Fruit fly (Drosophila melanogaster) whole organism, prepupa: ENCODE measurements around the gene RhoGAP18B.
A peak's percentile ranks its signal among the peaks of the same experiment; 100 is the strongest.

Experiments
- CG10631 ChIP-seq: fragments of 200-800 bp; sonication (Bioruptor generic); optimal IDR thresholded peaks from 2 replicates; lab custom pipeline; 2016; ENCODE audit warnings: missing biosample characterization, missing genetic modification characterization
- CG10669 ChIP-seq: fragments of 200-800 bp; sonication (Bioruptor generic); optimal IDR thresholded peaks from 3 replicates; lab custom pipeline; 2018; ENCODE audit warnings: missing biosample characterization, mild to moderate bottlenecking, missing genetic modification characterization, moderate library complexity
- CG11294 ChIP-seq: fragments of 200-800 bp; sonication (Bioruptor generic); IDR thresholded peaks from 2 replicates; pipeline ENCODE4 v1.3.6; 2022; ENCODE audit warnings: missing biosample characterization, missing genetic modification characterization
- CG11762 ChIP-seq: fragments of 200-800 bp; sonication (Bioruptor generic); optimal IDR thresholded peaks from 3 replicates; lab custom pipeline; 2016; ENCODE audit warnings: missing biosample characterization, missing genetic modification characterization; ENCODE audit not compliant: insufficient read depth
- CG11902 ChIP-seq: fragments of 200-800 bp; sonication (Bioruptor generic); optimal IDR thresholded peaks from 3 replicates; lab custom pipeline; 2016; ENCODE audit warnings: missing biosample characterization, missing genetic modification characterization
- CG15336 ChIP-seq: fragments of 200-800 bp; sonication (Bioruptor generic); IDR thresholded peaks from 2 replicates; pipeline ENCODE4 v1.3.6; 2022; ENCODE audit warnings: missing biosample characterization, missing genetic modification characterization
- CG16779 ChIP-seq: fragments of 200-800 bp; sonication (Bioruptor generic); optimal IDR thresholded peaks from 3 replicates; lab custom pipeline; 2017; ENCODE audit warnings: missing biosample characterization, mild to moderate bottlenecking, missing genetic modification characterization
- CG31627 ChIP-seq: fragments of 200-800 bp; sonication (Bioruptor generic); optimal IDR thresholded peaks from 3 replicates; lab custom pipeline; 2016; ENCODE audit warnings: missing biosample characterization, missing genetic modification characterization
- CG32006 ChIP-seq: fragments of 200-800 bp; sonication (Bioruptor generic); optimal IDR thresholded peaks from 3 replicates; lab custom pipeline; 2017; ENCODE audit warnings: missing biosample characterization, mild to moderate bottlenecking, missing genetic modification characterization
- CG34406 ChIP-seq: fragments of 200-800 bp; sonication (Bioruptor generic); optimal IDR thresholded peaks from 3 replicates; lab custom pipeline; 2016; ENCODE audit warnings: missing biosample characterization, missing genetic modification characterization
- CG4318 ChIP-seq: fragments of 200-800 bp; sonication (Bioruptor generic); optimal IDR thresholded peaks from 3 replicates; lab custom pipeline; 2017; ENCODE audit warnings: missing biosample characterization, mild to moderate bottlenecking, missing genetic modification characterization
- CG6276 ChIP-seq: fragments of 200-800 bp; sonication (Bioruptor generic); optimal IDR thresholded peaks from 2 replicates; lab custom pipeline; 2017; ENCODE audit warnings: missing biosample characterization, mild to moderate bottlenecking, missing genetic modification characterization
- CG6808 ChIP-seq: fragments of 200-800 bp; sonication (Bioruptor generic); optimal IDR thresholded peaks from 3 replicates; lab custom pipeline; 2017; ENCODE audit warnings: missing biosample characterization, missing genetic modification characterization, mild to moderate bottlenecking, moderate library complexity, missing genetic modification reagents
- CG6854 ChIP-seq: fragments of 200-800 bp; sonication (Bioruptor generic); optimal IDR thresholded peaks from 2 replicates; lab custom pipeline; 2017; ENCODE audit warnings: missing biosample characterization, mild to moderate bottlenecking, missing genetic modification characterization
- CG7368 ChIP-seq: fragments of 200-800 bp; sonication (Bioruptor generic); optimal IDR thresholded peaks from 3 replicates; lab custom pipeline; 2016; ENCODE audit warnings: missing biosample characterization, missing genetic modification characterization
- CG8319 ChIP-seq: fragments of 200-800 bp; sonication (Bioruptor generic); optimal IDR thresholded peaks from 3 replicates; lab custom pipeline; 2016; ENCODE audit warnings: missing biosample characterization, missing genetic modification characterization
- CG8632 ChIP-seq: fragments of 200-800 bp; sonication (Bioruptor generic); optimal IDR thresholded peaks from 3 replicates; lab custom pipeline; 2016; ENCODE audit warnings: missing biosample characterization, missing genetic modification characterization
- CG9139 ChIP-seq: fragments of 200-800 bp; sonication (Bioruptor generic); optimal IDR thresholded peaks from 3 replicates; lab custom pipeline; 2017; ENCODE audit warnings: missing biosample characterization, mild to moderate bottlenecking, missing genetic modification characterization
- Eip78C ChIP-seq: fragments of 200-800 bp; sonication (Bioruptor generic); peaks from one replicate; lab custom pipeline; 2016; ENCODE audit warnings: missing biosample characterization, missing genetic modification characterization
- Eip93F ChIP-seq: fragments of 200-800 bp; sonication (Bioruptor generic); optimal IDR thresholded peaks from 2 replicates; lab custom pipeline; 2016; ENCODE audit warnings: missing biosample characterization, mild to moderate bottlenecking, missing genetic modification characterization
- Ets96B ChIP-seq: fragments of 200-800 bp; optimal IDR thresholded peaks from 2 replicates; lab custom pipeline; 2019; ENCODE audit warnings: missing biosample characterization, mild to moderate bottlenecking, missing genetic modification characterization, moderate library complexity
- Hr38 ChIP-seq: sonication (Bioruptor generic); optimal IDR thresholded peaks from 2 replicates; lab custom pipeline; 2016; ENCODE audit warnings: missing biosample characterization, missing genetic modification characterization
- Hr4 ChIP-seq: fragments of 200-800 bp; sonication (Bioruptor generic); optimal IDR thresholded peaks from 3 replicates; lab custom pipeline; 2016; ENCODE audit warnings: missing biosample characterization, missing genetic modification characterization
- Lpt ChIP-seq: fragments of 200-800 bp; sonication (Bioruptor generic); optimal IDR thresholded peaks from 3 replicates; lab custom pipeline; 2016; ENCODE audit warnings: missing biosample characterization, missing genetic modification characterization
- OdsH ChIP-seq: fragments of 200-800 bp; sonication (Bioruptor generic); optimal IDR thresholded peaks from 3 replicates; lab custom pipeline; 2016; ENCODE audit warnings: missing biosample characterization, missing genetic modification characterization
- Sox14 ChIP-seq: fragments of 200-800 bp; sonication (Bioruptor generic); optimal IDR thresholded peaks from 3 replicates; lab custom pipeline; 2016; ENCODE audit warnings: missing biosample characterization, missing genetic modification characterization
- Sox15 ChIP-seq: fragments of 200-800 bp; sonication (Bioruptor generic); optimal IDR thresholded peaks from 3 replicates; lab custom pipeline; 2016; ENCODE audit warnings: missing biosample characterization, missing genetic modification characterization
- achi ChIP-seq: fragments of 200-800 bp; sonication (Bioruptor generic); optimal IDR thresholded peaks from 3 replicates; lab custom pipeline; 2016; ENCODE audit warnings: missing biosample characterization, missing genetic modification characterization
- eg ChIP-seq: fragments of 200-800 bp; sonication (Bioruptor generic); IDR thresholded peaks from 3 replicates; pipeline ENCODE4 v1.3.6; 2022; ENCODE audit warnings: missing biosample characterization, missing genetic modification characterization
- esn ChIP-seq: fragments of 200-800 bp; sonication (Bioruptor generic); optimal IDR thresholded peaks from 2 replicates; lab custom pipeline; 2016; ENCODE audit warnings: missing biosample characterization, mild to moderate bottlenecking, missing genetic modification characterization, moderate library complexity
- fd59A ChIP-seq: fragments of 200-800 bp; sonication (Bioruptor generic); optimal IDR thresholded peaks from 2 replicates; lab custom pipeline; 2017; ENCODE audit warnings: missing biosample characterization, mild to moderate bottlenecking, missing genetic modification characterization, missing genetic modification reagents
- fd85E ChIP-seq: fragments of 200-800 bp; sonication (Bioruptor generic); optimal IDR thresholded peaks from 3 replicates; lab custom pipeline; 2016; ENCODE audit warnings: missing biosample characterization, missing genetic modification characterization
- fkh ChIP-seq: fragments of 200-800 bp; sonication (Bioruptor generic); optimal IDR thresholded peaks from 3 replicates; lab custom pipeline; 2017; ENCODE audit warnings: missing biosample characterization, mild to moderate bottlenecking, missing genetic modification characterization, moderate library complexity
- net ChIP-seq: fragments of 200-800 bp; sonication (Bioruptor generic); optimal IDR thresholded peaks from 3 replicates; lab custom pipeline; 2016; ENCODE audit warnings: missing biosample characterization, missing genetic modification characterization
- pdm3 ChIP-seq: fragments of 200-800 bp; sonication (Bioruptor generic); optimal IDR thresholded peaks from 3 replicates; lab custom pipeline; 2016; ENCODE audit warnings: missing biosample characterization, missing genetic modification characterization
- salr ChIP-seq, 2 experiments: fragments of 200-800 bp; sonication (Bioruptor generic); optimal IDR thresholded peaks; 3 replicates each; lab custom pipeline; 2016 to 2018; ENCODE audit warnings: missing biosample characterization in 2 of 2, missing genetic modification characterization in 2 of 2, mild to moderate bottlenecking in 1 of 2
- spab ChIP-seq: fragments of 200-800 bp; sonication (Bioruptor generic); optimal IDR thresholded peaks from 2 replicates; lab custom pipeline; 2017; ENCODE audit warnings: missing biosample characterization, mild to moderate bottlenecking, missing genetic modification characterization, missing genetic modification reagents
- ss ChIP-seq, 2 experiments: fragments of 200-800 bp; sonication (Bioruptor generic); optimal IDR thresholded peaks; 2 replicates in 1 of 2; 3 replicates in 1 of 2; lab custom pipeline; 2017 to 2018; ENCODE audit warnings: mild to moderate bottlenecking in 2 of 2, missing biosample characterization in 2 of 2, missing genetic modification characterization in 2 of 2, moderate library complexity in 1 of 2
- svp ChIP-seq: fragments of 200-800 bp; sonication (Bioruptor generic); peaks from one replicate; lab custom pipeline; 2016; ENCODE audit warnings: missing biosample characterization, missing genetic modification characterization
- vri ChIP-seq: fragments of 200-800 bp; sonication (Bioruptor generic); optimal IDR thresholded peaks from 3 replicates; lab custom pipeline; 2016; ENCODE audit warnings: missing biosample characterization, mild to moderate bottlenecking, missing genetic modification characterization

The RhoGAP18B gene

DNA sequence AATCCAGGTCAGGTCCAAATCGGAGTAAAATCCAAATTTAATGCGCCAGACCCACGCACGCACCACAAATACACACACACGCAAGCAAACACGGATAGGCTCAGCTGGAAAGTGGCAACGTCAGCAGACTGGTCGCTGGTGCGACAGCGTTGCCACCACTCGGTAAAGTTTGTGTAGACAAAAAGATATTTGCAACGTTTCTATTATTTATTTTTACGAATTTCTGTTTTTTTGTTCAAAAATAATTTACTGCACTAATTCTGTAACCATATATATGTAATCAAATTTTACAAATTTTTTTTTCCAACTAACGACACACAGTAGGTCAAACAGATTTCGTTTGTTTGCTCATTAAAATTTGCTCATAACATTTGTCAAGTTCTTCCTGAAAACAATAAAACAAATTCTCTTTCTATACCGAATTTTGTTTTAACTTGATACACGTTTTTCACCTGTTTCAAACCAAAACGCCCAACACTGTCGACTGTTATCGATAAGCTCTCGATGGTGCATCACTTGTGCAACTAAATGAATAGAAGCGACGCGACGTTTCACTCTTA lies 12.9 kb upstream of the RhoGAP18B start, which contains the start of the genes CG7556 and CG7453 (continued):
- peak; percentile 40 for TF ChIP-seq CG11762 (GFP tag; lab: Kevin White, UChicago)
- TF ChIP-seq CG34406 (GFP tag; lab: Kevin White, UChicago) = peak; percentile 67
- TF ChIP-seq Lpt (GFP tag; lab: Kevin White, UChicago) = peak; percentile 56
- TF ChIP-seq achi (GFP tag; lab: Kevin White, UChicago) = peak; percentile 79
- TF ChIP-seq spab (GFP tag; lab: Kevin White, UChicago) = peak; percentile 28
- TF ChIP-seq Hr38 (GFP tag; lab: Kevin White, UChicago) = no peak
- peak; percentile 64 for TF ChIP-seq CG8632 (GFP tag; lab: Kevin White, UChicago)
- peak; percentile 56 to 73 for TF ChIP-seq salr (GFP tag; optimal IDR thresholded peaks at IDR 0.05; lab: Kevin White, UChicago)
- peak; percentile 85 for TF ChIP-seq pdm3

DNA sequence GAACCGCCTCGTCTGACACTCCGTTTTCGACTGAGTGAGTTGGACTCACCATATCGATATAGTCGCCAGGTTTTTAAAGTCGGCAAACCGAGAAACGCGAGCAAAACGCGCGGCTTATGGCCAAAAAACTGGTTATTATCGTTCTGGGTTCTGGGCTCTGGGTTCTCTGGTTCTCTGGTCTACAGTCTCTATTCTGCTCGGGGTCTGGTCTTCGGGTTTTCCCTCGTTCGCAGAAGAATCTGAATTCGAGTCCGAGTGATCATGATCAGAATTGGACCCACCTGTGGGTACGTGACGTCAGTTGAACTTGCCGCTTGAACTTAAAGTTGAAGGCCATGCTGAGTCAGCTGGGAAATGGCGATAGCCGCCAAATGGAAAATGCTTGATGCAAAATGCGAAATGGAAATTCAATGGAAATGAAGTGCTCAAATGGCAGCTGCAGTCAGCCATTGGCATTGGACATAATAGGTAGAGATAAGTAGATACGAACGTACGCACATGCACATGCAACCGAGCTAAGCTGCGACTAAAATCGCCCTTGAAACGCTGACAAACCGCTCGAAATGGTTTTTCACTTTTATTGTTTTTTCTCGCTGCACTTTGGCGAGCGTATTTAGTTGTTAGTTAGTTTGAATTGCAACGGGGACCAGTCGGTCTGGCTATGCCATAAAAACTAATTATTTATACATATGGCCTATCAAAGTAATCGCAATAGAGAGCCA lies 8.1 kb upstream of the RhoGAP18B start, which contains the start of gene CG33939:
CG33939 (minus strand) TSS at position 51 of the 722 bp plus-strand sequence.
- TF ChIP-seq CG6854 (GFP tag; lab: Kevin White, UChicago) = peak; percentile 7
- peak; percentile 33 for TF ChIP-seq Eip78C (GFP tag; lab: Kevin White, UChicago)
- TF ChIP-seq OdsH (GFP tag; lab: Kevin White, UChicago) = no peak
- no peak for TF ChIP-seq CG11762 (GFP tag; lab: Kevin White, UChicago)
- TF ChIP-seq ss (GFP tag; optimal IDR thresholded peaks at IDR 0.05; lab: Kevin White, UChicago) = peak in 1 of 2 experiments; percentile 9

DNA sequence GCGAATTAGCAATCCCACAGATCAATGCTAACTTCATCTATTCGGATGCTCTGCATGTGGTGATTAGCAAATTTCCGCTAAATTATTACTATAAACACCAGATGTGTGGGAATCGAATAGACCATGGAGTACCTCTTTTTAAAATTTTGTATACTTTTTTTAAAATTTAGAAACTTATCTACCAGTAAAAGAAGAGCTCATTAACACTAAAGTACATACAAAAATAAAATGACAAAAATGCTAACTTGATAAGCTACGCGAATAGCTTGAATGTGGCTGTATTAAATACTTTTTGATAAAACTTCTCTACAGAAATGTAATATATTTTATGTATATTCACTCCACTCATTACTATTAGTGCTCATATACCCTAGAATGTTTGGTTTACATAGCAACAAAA lies 7.2 kb upstream of the RhoGAP18B start:
- TF ChIP-seq salr (GFP tag; optimal IDR thresholded peaks at IDR 0.05; lab: Kevin White, UChicago) (no peak), svp (GFP tag; lab: Kevin White, UChicago) (peak; percentile 13), Eip78C (GFP tag; lab: Kevin White, UChicago) (peak; percentile 36)

DNA sequence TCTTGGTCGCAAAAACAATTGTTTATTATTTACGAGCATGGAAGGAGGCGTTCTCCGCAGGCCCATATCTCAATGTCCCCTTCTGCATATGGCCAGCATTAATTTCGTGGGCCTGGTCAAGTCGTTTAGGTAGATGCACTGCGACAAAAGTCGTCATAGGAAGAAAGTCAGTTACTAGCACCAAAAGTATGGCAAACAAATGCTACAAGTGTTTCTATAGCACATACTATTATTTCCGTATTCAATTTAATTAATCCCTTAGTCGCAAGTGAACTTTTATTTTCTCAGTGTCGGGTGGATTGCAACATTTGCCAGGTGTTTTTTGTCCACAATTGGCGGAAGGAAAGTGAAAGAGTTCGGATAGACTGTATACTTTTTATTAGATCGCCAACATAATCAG lies 6.1 kb upstream of the RhoGAP18B start:
- no peak for TF ChIP-seq CG8632 (GFP tag; lab: Kevin White, UChicago)
- peak; percentile 60 for TF ChIP-seq pdm3
- no peak for TF ChIP-seq CG11902 (GFP tag; lab: Kevin White, UChicago)
- no peak for TF ChIP-seq CG11762 (GFP tag; lab: Kevin White, UChicago)
- TF ChIP-seq salr (GFP tag; optimal IDR thresholded peaks at IDR 0.05; lab: Kevin White, UChicago) = peak; percentile 20 to 31
- peak; percentile 39 for TF ChIP-seq Sox14
- TF ChIP-seq Sox15 (GFP tag; lab: Kevin White, UChicago) = no peak
- TF ChIP-seq CG11294 (GFP tag; lab: Robert Waterston, UW) = 0 out of 2 replicates have a peak, but pooled peaks have one; percentile 13
- TF ChIP-seq CG6276 (GFP tag; lab: Kevin White, UChicago) = peak; percentile 22
- peak; percentile 62 for TF ChIP-seq CG10669
- TF ChIP-seq fd85E (GFP tag; lab: Kevin White, UChicago) = no peak
- peak; percentile 58 for TF ChIP-seq CG15336 (GFP tag; lab: Robert Waterston, UW)
- no peak for TF ChIP-seq Eip93F (GFP tag; lab: Kevin White, UChicago)
- TF ChIP-seq CG16779 (tag; lab: Kevin White, UChicago) = no peak
- no peak for TF ChIP-seq fkh
- TF ChIP-seq CG4318 (GFP tag; lab: Kevin White, UChicago) = peak; percentile 1
- no peak for TF ChIP-seq CG7368
- TF ChIP-seq CG32006 = peak; percentile 52
- TF ChIP-seq esn (GFP tag; lab: Kevin White, UChicago) = no peak
- peak; percentile 49 for TF ChIP-seq spab (GFP tag; lab: Kevin White, UChicago)
- peak; percentile 57 for TF ChIP-seq Ets96B (tag; lab: Kevin White, UChicago)
- TF ChIP-seq fd59A = peak; percentile 42
- peak; percentile 39 for TF ChIP-seq net (GFP tag; lab: Kevin White, UChicago)
- TF ChIP-seq CG8319 (GFP tag; lab: Kevin White, UChicago) = no peak
- TF ChIP-seq svp (GFP tag; lab: Kevin White, UChicago) = no peak
- TF ChIP-seq achi (GFP tag; lab: Kevin White, UChicago) = peak; percentile 58
- peak; percentile 46 for TF ChIP-seq CG10631
- peak; percentile 39 for TF ChIP-seq ss (GFP tag; optimal IDR thresholded peaks at IDR 0.05; lab: Kevin White, UChicago)
- peak; percentile 34 for TF ChIP-seq CG31627 (GFP tag; lab: Kevin White, UChicago)
- no peak for TF ChIP-seq vri (GFP tag; lab: Kevin White, UChicago)
- peak; percentile 58 for TF ChIP-seq Hr4 (GFP tag; lab: Kevin White, UChicago)
- TF ChIP-seq CG9139 (GFP tag; lab: Kevin White, UChicago) = no peak
- TF ChIP-seq CG6808 = peak; percentile 41
- TF ChIP-seq CG6854 (GFP tag; lab: Kevin White, UChicago) = no peak
- TF ChIP-seq Eip78C (GFP tag; lab: Kevin White, UChicago) = peak; percentile 85
- peak; percentile 76 for TF ChIP-seq eg (GFP tag; lab: Robert Waterston, UW)
- TF ChIP-seq Lpt (GFP tag; lab: Kevin White, UChicago) = peak; percentile 41
